Worm (Caenorhabditis elegans) whole organism, young adult: ENCODE data around the gene Y71H2B.5.

Source experiments
- dox-1 ChIP-seq: fragments of 200-800 bp; sonication (Bioruptor generic); IDR thresholded peaks from 2 replicates; pipeline ENCODE4 v1.3.6; 2022; ENCODE audit warnings: missing genetic modification reagents, missing genetic modification characterization, missing compliant biosample characterization
- egrh-3 ChIP-seq: fragments of 200-800 bp; sonication (Bioruptor generic); IDR thresholded peaks from 2 replicates; pipeline ENCODE4 v1.3.6; 2022; ENCODE audit warnings: missing genetic modification reagents, missing genetic modification characterization, missing compliant biosample characterization
- tbp1 ChIP-seq: fragments of 200-800 bp; sonication (Bioruptor generic); optimal IDR thresholded peaks from 2 replicates; lab custom pipeline; 2018; ENCODE audit warnings: mild to moderate bottlenecking, missing genetic modification characterization, missing compliant biosample characterization
- unc-130 ChIP-seq: sonication (generic microtip); optimal IDR thresholded peaks from 2 replicates; lab custom pipeline; 2016; ENCODE audit warnings: missing genetic modification reagents, missing genetic modification characterization, missing compliant biosample characterization
- ztf-28 ChIP-seq: fragments of 200-800 bp; sonication (Bioruptor generic); IDR thresholded peaks from 2 replicates; pipeline ENCODE4 v1.3.6; 2022; ENCODE audit warnings: missing genetic modification reagents, missing genetic modification characterization, missing compliant biosample characterization

DNA sequence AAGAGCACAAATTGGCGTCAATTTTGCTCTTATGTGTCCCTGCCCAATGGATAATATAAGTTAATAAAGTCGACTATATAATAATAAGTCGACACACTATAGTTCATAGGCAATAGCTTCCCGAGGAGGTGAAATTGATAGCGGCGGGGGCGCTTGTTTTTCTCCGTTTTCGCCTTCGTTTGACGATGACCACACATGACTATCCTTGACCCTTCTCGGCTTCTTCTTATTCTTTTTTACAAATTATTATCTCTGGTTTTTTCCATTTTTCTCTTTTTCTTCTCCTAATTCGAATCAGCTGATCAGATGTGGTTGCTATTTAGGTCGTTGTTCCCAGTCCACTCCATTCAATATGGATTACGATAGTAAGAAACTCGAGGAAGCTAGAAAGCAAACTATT lies 20.9 kb downstream of the Y71H2B.5 start, which contains the start of gene acbp-8:
- TF ChIP-seq dox-1 (GFP tag; lab: Robert Waterston, UW), result no peak
- TF ChIP-seq unc-130, result no peak
- TF ChIP-seq tbp1, result no peak
- TF ChIP-seq egrh-3 (GFP tag; lab: Robert Waterston, UW), result no peak
- TF ChIP-seq ztf-28 (GFP tag; lab: Robert Waterston, UW), result no peak
